Worm (Caenorhabditis elegans): ENCODE data around the gene dct-14.

Gene dct-14

ce11 chrV:20480790-20481189 lies 19.5 kb downstream of the dct-14 start:
- TF ChIP-seq egl-44 (GFP tag; IDR thresholded peaks at IDR 0.05): peak; percentile 66; the same call in 1 of the 2 replicates
- TF ChIP-seq nhr-27 (tag; optimal IDR thresholded peaks at IDR 0.05): no peak
- TF ChIP-seq C17E4.6 (GFP tag; IDR thresholded peaks at IDR 0.05): peak; percentile 23; the same call in 1 of the 2 replicates
- TF ChIP-seq ceh-40 (GFP tag; IDR thresholded peaks at IDR 0.05): peak; percentile 52; the same call in 1 of the 2 replicates
- no peak for TF ChIP-seq fkh-3 (tag; optimal IDR thresholded peaks at IDR 0.05)
- peak; percentile 59; the same call in 1 of the 2 replicates for TF ChIP-seq pbrm-1 (GFP tag; IDR thresholded peaks at IDR 0.05)
- no peak for TF ChIP-seq nhr-90 (tag; optimal IDR thresholded peaks at IDR 0.05)
- TF ChIP-seq B0019.2 (GFP tag; conservative IDR thresholded peaks at IDR 0.05): 0 out of 2 replicates have a peak, but pooled peaks have one; percentile 11
- TF ChIP-seq tbx-9 (tag; optimal IDR thresholded peaks at IDR 0.05; ENCODE audit: borderline replicate concordance): no peak
- TF ChIP-seq rcor-1 (GFP tag; IDR thresholded peaks at IDR 0.05): peak; percentile 69
- peak; percentile 87 for TF ChIP-seq madf-3 (GFP tag; IDR thresholded peaks at IDR 0.05)
- TF ChIP-seq attf-6 (GFP tag; IDR thresholded peaks at IDR 0.05): peak; percentile 80
- TF ChIP-seq gei-17 (GFP tag; optimal IDR thresholded peaks at IDR 0.05): no peak
- TF ChIP-seq F52B5.7 (tag; optimal IDR thresholded peaks at IDR 0.05): no peak
- no peak for TF ChIP-seq T07F8.4 (tag; optimal IDR thresholded peaks at IDR 0.05)
- no peak for TF ChIP-seq K11D2.4 (GFP tag; IDR thresholded peaks at IDR 0.05)
- no peak for TF ChIP-seq hlh-26 (GFP tag; conservative IDR thresholded peaks at IDR 0.05)
- TF ChIP-seq F39B2.1 (GFP tag; IDR thresholded peaks at IDR 0.05): peak; percentile 13; the same call in 1 of the 2 replicates
- no peak for TF ChIP-seq ceh-91 (GFP tag; IDR thresholded peaks at IDR 0.05)
- TF ChIP-seq tlf-1 (GFP tag; optimal IDR thresholded peaks at IDR 0.05): no peak
- TF ChIP-seq ztf-3 (GFP tag; optimal IDR thresholded peaks at IDR 0.05): no peak
- TF ChIP-seq nfya-2 (GFP tag; IDR thresholded peaks at IDR 0.05): no peak
- no peak for TF ChIP-seq ztf-28 (GFP tag; IDR thresholded peaks at IDR 0.05)
- TF ChIP-seq dox-1 (GFP tag; IDR thresholded peaks at IDR 0.05): 0 out of 2 replicates have a peak, but pooled peaks have one; percentile 7
- no peak for TF ChIP-seq snpc-3.4 (tag; optimal IDR thresholded peaks at IDR 0.05)
- peak; percentile 30; the same call in 1 of the 2 replicates for TF ChIP-seq D2030.7 (GFP tag; IDR thresholded peaks at IDR 0.05)
- peak; percentile 43 for TF ChIP-seq lin-54 (GFP tag; optimal IDR thresholded peaks at IDR 0.05)
- TF ChIP-seq hsf-1 (GFP tag; IDR thresholded peaks at IDR 0.05): 0 out of 2 replicates have a peak, but pooled peaks have one; percentile 41
- no peak for TF ChIP-seq mel-28 (tag; optimal IDR thresholded peaks at IDR 0.05; ENCODE audit: borderline replicate concordance)
- no peak for TF ChIP-seq zim-3 (tag; optimal IDR thresholded peaks at IDR 0.05)
- TF ChIP-seq sptf-2 (GFP tag; optimal IDR thresholded peaks at IDR 0.05): no peak
- TF ChIP-seq F55B11.4 (tag; optimal IDR thresholded peaks at IDR 0.05; ENCODE audit: borderline replicate concordance, insufficient read depth): no peak
- peak; percentile 89; the same call in 1 of the 2 replicates for TF ChIP-seq aptf-3 (GFP tag; IDR thresholded peaks at IDR 0.05)
- TF ChIP-seq hmg-20 (GFP tag; IDR thresholded peaks at IDR 0.05): no peak
- TF ChIP-seq mcd-1 (GFP tag; IDR thresholded peaks at IDR 0.05): peak; percentile 46; the same call in 1 of the 2 replicates
- TF ChIP-seq nhr-80 (tag; optimal IDR thresholded peaks at IDR 0.05): no peak
- peak; percentile 66 for TF ChIP-seq B0336.3 (GFP tag; IDR thresholded peaks at IDR 0.05)
- peak; percentile 74 for TF ChIP-seq madf-6 (GFP tag; IDR thresholded peaks at IDR 0.05)
- peak; percentile 83 for TF ChIP-seq ekl-4 (GFP tag; IDR thresholded peaks at IDR 0.05)
- TF ChIP-seq F33H1.4 (GFP tag; IDR thresholded peaks at IDR 0.05): peak; percentile 43
- peak; percentile 84 for TF ChIP-seq Y53G8AR.9 (GFP tag; conservative IDR thresholded peaks at IDR 0.05)
- no peak for TF ChIP-seq mxl-1 (tag; optimal IDR thresholded peaks at IDR 0.05)
- TF ChIP-seq lin-26 (GFP tag; IDR thresholded peaks at IDR 0.05): peak; percentile 51
- peak; percentile 33; the same call in 1 of the 2 replicates for TF ChIP-seq hmg-1.2 (GFP tag; IDR thresholded peaks at IDR 0.05)
- no peak for TF ChIP-seq attf-5 (GFP tag; optimal IDR thresholded peaks at IDR 0.05)
- no peak for TF ChIP-seq cebp-1 (GFP tag; IDR thresholded peaks at IDR 0.05)
- peak; percentile 4 for TF ChIP-seq cebp-1 (tag; optimal IDR thresholded peaks at IDR 0.05)
